Fruit fly (Drosophila melanogaster): Measurements from ENCODE around the gene CG13010.

The CG13010 gene

dm6 chrX:16637594-16638485 lies 40.9 kb downstream of the CG13010 start, which contains the start of gene RpS19a (continued):
- TF ChIP-seq Stat92E (GFP tag; optimal IDR thresholded peaks at IDR 0.05): peak in 1 of 3 experiments; percentile 35
- TF ChIP-seq gce (GFP tag; IDR thresholded peaks at IDR 0.05): peak; percentile 84
- peak; percentile 85 for TF ChIP-seq schlank (tag; optimal IDR thresholded peaks at IDR 0.05)
- peak; percentile 65 for TF ChIP-seq Side (GFP tag; optimal IDR thresholded peaks at IDR 0.05)
- TF ChIP-seq CG4282 (GFP tag; optimal IDR thresholded peaks at IDR 0.05): no peak
- peak; percentile 31 for TF ChIP-seq run (tag; optimal IDR thresholded peaks at IDR 0.05)
- peak; percentile 77 for TF ChIP-seq PHDP (tag; optimal IDR thresholded peaks at IDR 0.05)
- TF ChIP-seq CG8089 (GFP tag; optimal IDR thresholded peaks at IDR 0.05): peak; percentile 55
- TF ChIP-seq sisA (GFP tag; IDR thresholded peaks at IDR 0.05): no peak
- TF ChIP-seq dimm (GFP tag; IDR thresholded peaks at IDR 0.05): 0 out of 2 replicates have a peak, but pooled peaks have one; percentile 20
- peak; percentile 53 for TF ChIP-seq CG1647 (GFP tag; optimal IDR thresholded peaks at IDR 0.05)
- TF ChIP-seq BEAF-32 (GFP tag; optimal IDR thresholded peaks at IDR 0.05): peak; percentile 82
- peak; percentile 38 for TF ChIP-seq twi (tag; optimal IDR thresholded peaks at IDR 0.05)
- TF ChIP-seq CG3065 (GFP tag; optimal IDR thresholded peaks at IDR 0.05): peak; percentile 36
- no peak for TF ChIP-seq cato (GFP tag; optimal IDR thresholded peaks at IDR 0.05; ENCODE audit: borderline replicate concordance)
- peak; percentile 48 for TF ChIP-seq D19A (tag; optimal IDR thresholded peaks at IDR 0.05)
- no peak for TF ChIP-seq pan (optimal IDR thresholded peaks at IDR 0.05)
- TF ChIP-seq pan (GFP tag; optimal IDR thresholded peaks at IDR 0.05 in 1 of 2, IDR thresholded peaks at IDR 0.05 in 1 of 2): peak in 1 of 2 experiments; percentile 72
- peak; percentile 15 for TF ChIP-seq ems (GFP tag; optimal IDR thresholded peaks at IDR 0.05)
- no peak for TF ChIP-seq gfzf (GFP tag; optimal IDR thresholded peaks at IDR 0.05)
- TF ChIP-seq CG34224 (GFP tag; IDR thresholded peaks at IDR 0.05; ENCODE audit: partially characterized antibody): no peak
- peak; percentile 78 for TF ChIP-seq CG12219 (GFP tag; optimal IDR thresholded peaks at IDR 0.05)
- peak; percentile 23 for TF ChIP-seq zfh2 (GFP tag; optimal IDR thresholded peaks at IDR 0.05)
- peak; percentile 68 for TF ChIP-seq CG1024 (GFP tag; IDR thresholded peaks at IDR 0.05)
- peak; percentile 61 for TF ChIP-seq dmrt11E (tag; optimal IDR thresholded peaks at IDR 0.05)
- TF ChIP-seq onecut (GFP tag; IDR thresholded peaks at IDR 0.05): peak; percentile 80
- TF ChIP-seq nerfin-1 (tag; optimal IDR thresholded peaks at IDR 0.05): peak; percentile 76
- TF ChIP-seq slou (GFP tag; optimal IDR thresholded peaks at IDR 0.05): peak; percentile 39
- peak; percentile 53 for TF ChIP-seq Ets65A (GFP tag)
- peak in 1 of 2 experiments; percentile 22 for TF ChIP-seq crp (GFP tag; optimal IDR thresholded peaks at IDR 0.05)
- TF ChIP-seq CG6254 (GFP tag; optimal IDR thresholded peaks at IDR 0.05): peak; percentile 68
- no peak for TF ChIP-seq wor (GFP tag; IDR thresholded peaks at IDR 0.05)
- TF ChIP-seq Taf1 (GFP tag; IDR thresholded peaks at IDR 0.05): peak; percentile 21; the same call in 1 of the 2 replicates
- TF ChIP-seq cg (GFP tag; optimal IDR thresholded peaks at IDR 0.05): peak; percentile 72
- TF ChIP-seq sens (GFP tag): peak; percentile 92
- TF ChIP-seq wek (GFP tag; optimal IDR thresholded peaks at IDR 0.05): peak; percentile 89
- no peak for TF ChIP-seq CG12744 (GFP tag; optimal IDR thresholded peaks at IDR 0.05)
- peak; percentile 26 for TF ChIP-seq CG7928 (GFP tag; optimal IDR thresholded peaks at IDR 0.05)
- no peak; the same call in 1 of the 3 replicates for TF ChIP-seq CG6791 (GFP tag; IDR thresholded peaks at IDR 0.05; ENCODE audit: partially characterized antibody)
- 0 out of 2 replicates have a peak, but pooled peaks have one; percentile 46 for TF ChIP-seq dati (GFP tag; IDR thresholded peaks at IDR 0.05)
- 0 out of 2 replicates have a peak, but pooled peaks have one; percentile 37 for TF ChIP-seq CkIIα-i1 (GFP tag; IDR thresholded peaks at IDR 0.05)
- peak; percentile 67 for TF ChIP-seq CG9817 (tag; optimal IDR thresholded peaks at IDR 0.05)
- TF ChIP-seq CG7987 (GFP tag; optimal IDR thresholded peaks at IDR 0.05): peak; percentile 94
- TF ChIP-seq CG7839 (tag; optimal IDR thresholded peaks at IDR 0.05): peak; percentile 74
- TF ChIP-seq ap (GFP tag; IDR thresholded peaks at IDR 0.05): peak; percentile 66
- TF ChIP-seq CG9727 (GFP tag; optimal IDR thresholded peaks at IDR 0.05): peak; percentile 90
- TF ChIP-seq Lim3 (GFP tag; IDR thresholded peaks at IDR 0.05): no peak
- TF ChIP-seq kni (GFP tag; optimal IDR thresholded peaks at IDR 0.05): peak; percentile 85

All from whole organism, embryonic.